Fruit fly (Drosophila melanogaster) whole organism, embryonic: Measurements from ENCODE around the gene CG46026.

Experiments
- CG10274 ChIP-seq: fragments of 200-800 bp; sonication (Bioruptor generic); optimal IDR thresholded peaks from 3 replicates; lab custom pipeline; 2017; ENCODE audit warnings: missing biosample characterization, mild to moderate bottlenecking, missing genetic modification characterization
- CG12769 ChIP-seq: fragments of 200-800 bp; sonication (Bioruptor generic); optimal IDR thresholded peaks from 2 replicates; lab custom pipeline; 2019; ENCODE audit warnings: missing biosample characterization, mild to moderate bottlenecking, missing genetic modification characterization, moderate library complexity
- CG17186 ChIP-seq: fragments of 200-800 bp; sonication (Bioruptor generic); optimal IDR thresholded peaks from 3 replicates; lab custom pipeline; 2017; ENCODE audit warnings: missing biosample characterization, missing genetic modification reagents, missing genetic modification characterization
- CG17568 ChIP-seq: fragments of 200-800 bp; sonication (Bioruptor generic); optimal IDR thresholded peaks from 2 replicates; lab custom pipeline; 2018; ENCODE audit warnings: missing biosample characterization, mild to moderate bottlenecking, missing genetic modification characterization, moderate library complexity
- Pdp1 ChIP-seq, 2 experiments: fragments of 200-800 bp; sonication (Bioruptor generic); optimal IDR thresholded peaks; 3 replicates each; lab custom pipeline; 2016; ENCODE audit warnings: missing biosample characterization in 2 of 2, missing genetic modification characterization in 2 of 2, mild to moderate bottlenecking in 1 of 2, moderate library complexity in 1 of 2
- Sry-β ChIP-seq: fragments of 200-800 bp; sonication (Bioruptor generic); optimal IDR thresholded peaks from 2 replicates; lab custom pipeline; 2018; ENCODE audit warnings: missing biosample characterization, mild to moderate bottlenecking, missing genetic modification characterization, moderate library complexity
- gsb-n ChIP-seq: fragments of 200-800 bp; sonication (Bioruptor generic); optimal IDR thresholded peaks from 3 replicates; lab custom pipeline; 2018; ENCODE audit warnings: missing biosample characterization, mild to moderate bottlenecking, missing genetic modification characterization

DNA sequence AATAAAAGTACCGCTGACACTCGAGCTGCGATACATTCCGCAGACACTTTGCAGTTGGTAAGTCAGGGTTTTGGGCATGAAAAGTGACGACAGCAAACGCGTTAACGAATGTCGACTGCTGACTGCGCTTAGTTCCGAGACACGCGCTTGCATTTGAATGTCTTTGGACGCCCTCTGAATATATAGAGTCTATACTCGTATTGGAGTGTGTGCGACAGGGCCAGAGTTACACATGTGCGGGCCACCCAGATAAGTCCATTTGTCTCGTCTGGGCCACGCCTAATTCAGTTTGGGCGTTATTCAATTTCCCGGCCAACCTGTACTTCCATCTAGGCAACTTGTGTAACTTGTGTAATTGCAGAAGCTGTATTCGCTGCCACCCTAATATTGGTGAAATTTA is 16.4 kb upstream of the CG46026 start:
- no peak for TF ChIP-seq Sry-β (GFP tag; lab: Kevin White, UChicago)
- no peak for TF ChIP-seq CG12769 (tag; lab: Kevin White, UChicago)
- TF ChIP-seq CG17568 (GFP tag; lab: Kevin White, UChicago) = no peak
- TF ChIP-seq Pdp1 (GFP tag; optimal IDR thresholded peaks at IDR 0.05; lab: Kevin White, UChicago) = peak in 1 of 2 experiments; percentile 24
- TF ChIP-seq CG17186 (GFP tag; lab: Kevin White, UChicago) = no peak
- TF ChIP-seq CG10274 = no peak
- TF ChIP-seq gsb-n (tag; lab: Kevin White, UChicago) = no peak
